Worm (Caenorhabditis elegans) whole organism, L2 larva: ENCODE data around the gene mdt-17.

Experiments used
- C34F6.9 ChIP-seq: fragments of 150-350 bp; optimal IDR thresholded peaks from 2 replicates; lab custom pipeline; 2014; ENCODE audit warnings: missing biosample characterization, missing genetic modification characterization
- R02D3.7 ChIP-seq: fragments of 150-350 bp; optimal IDR thresholded peaks from 2 replicates; lab custom pipeline; 2014; ENCODE audit warnings: missing biosample characterization, missing genetic modification characterization
- Y55F3AM.14 ChIP-seq: fragments of 200-800 bp; sonication (Bioruptor generic); optimal IDR thresholded peaks from 2 replicates; lab custom pipeline; 2018; ENCODE audit warnings: mild to moderate bottlenecking, missing genetic modification characterization, missing compliant biosample characterization
- ZK546.5 ChIP-seq: sonication (generic microtip); optimal IDR thresholded peaks from 2 replicates; lab custom pipeline; 2017; ENCODE audit warnings: missing biosample characterization, missing genetic modification characterization
- alr-1 ChIP-seq: fragments of 150-350 bp; optimal IDR thresholded peaks from 2 replicates; lab custom pipeline; 2014; ENCODE audit warnings: missing biosample characterization, missing genetic modification characterization
- aly-2 ChIP-seq: fragments of 150-350 bp; optimal IDR thresholded peaks from 2 replicates; lab custom pipeline; 2014; ENCODE audit warnings: missing biosample characterization, missing genetic modification characterization
- ama-1 ChIP-seq: fragments of 150-350 bp; optimal IDR thresholded peaks from 2 replicates; lab custom pipeline; 2018; ENCODE audit warnings: inconsistent platforms
- blmp-1 ChIP-seq: sonication (generic microtip); optimal IDR thresholded peaks from 2 replicates; lab custom pipeline; 2017; ENCODE audit warnings: missing genetic modification characterization, mild to moderate bottlenecking, missing compliant biosample characterization, antibody characterized with exemption, moderate library complexity; ENCODE audit not compliant: insufficient read depth
- ceh-16 ChIP-seq: fragments of 150-350 bp; optimal IDR thresholded peaks from 2 replicates; lab custom pipeline; 2014; ENCODE audit warnings: missing biosample characterization, missing genetic modification characterization
- ceh-82 ChIP-seq: fragments of 150-350 bp; optimal IDR thresholded peaks from 2 replicates; lab custom pipeline; 2014; ENCODE audit warnings: missing biosample characterization, missing genetic modification characterization
- crh-2 ChIP-seq: sonication (generic microtip); optimal IDR thresholded peaks from 2 replicates; lab custom pipeline; 2017; ENCODE audit warnings: missing biosample characterization, missing genetic modification characterization
- dmd-4 ChIP-seq: sonication (generic microtip); optimal IDR thresholded peaks from 2 replicates; lab custom pipeline; 2017; ENCODE audit warnings: missing biosample characterization, missing genetic modification characterization
- egl-27 ChIP-seq: sonication (generic microtip); optimal IDR thresholded peaks from 3 replicates; lab custom pipeline; 2017; ENCODE audit warnings: missing biosample characterization, missing genetic modification reagents, missing genetic modification characterization
- elt-1 ChIP-seq: fragments of 150-350 bp; optimal IDR thresholded peaks from 2 replicates; lab custom pipeline; 2014; ENCODE audit warnings: missing biosample characterization, missing genetic modification characterization
- fos-1 ChIP-seq: fragments of 150-350 bp; optimal IDR thresholded peaks from 2 replicates; lab custom pipeline; 2014; ENCODE audit warnings: missing biosample characterization, missing genetic modification characterization
- gmeb-1 ChIP-seq: fragments of 150-350 bp; optimal IDR thresholded peaks from 2 replicates; lab custom pipeline; 2014; ENCODE audit warnings: missing biosample characterization, missing genetic modification characterization
- lin-11 ChIP-seq: fragments of 150-350 bp; sonication (generic microtip); optimal IDR thresholded peaks from 2 replicates; lab custom pipeline; 2014; ENCODE audit warnings: missing biosample characterization, missing genetic modification characterization, inconsistent platforms, mixed read lengths
- lin-13 ChIP-seq: fragments of 150-350 bp; optimal IDR thresholded peaks from 2 replicates; lab custom pipeline; 2014; ENCODE audit warnings: missing biosample characterization, missing genetic modification reagents, missing genetic modification characterization
- lin-39 ChIP-seq: fragments of 150-350 bp; optimal IDR thresholded peaks from 2 replicates; lab custom pipeline; 2014; ENCODE audit warnings: missing biosample characterization, missing genetic modification reagents, missing genetic modification characterization
- lsy-2 ChIP-seq, 2 experiments: fragments of 150-350 bp in 1 of 2; sonication (generic microtip) in 1 of 2; optimal IDR thresholded peaks; 2 replicates each; lab custom pipeline; 2014 to 2017; ENCODE audit warnings: missing biosample characterization in 2 of 2, missing genetic modification characterization in 2 of 2
- mab-5 ChIP-seq: fragments of 150-350 bp; optimal IDR thresholded peaks from 2 replicates; lab custom pipeline; 2014; ENCODE audit warnings: missing biosample characterization, missing genetic modification characterization
- mbf-1 ChIP-seq: sonication (generic microtip); optimal IDR thresholded peaks from 2 replicates; lab custom pipeline; 2017; ENCODE audit warnings: missing biosample characterization, missing genetic modification characterization
- mdl-1 ChIP-seq, 2 experiments: fragments of 150-350 bp in 1 of 2; sonication (generic microtip) in 1 of 2; optimal IDR thresholded peaks; 2 replicates each; lab custom pipeline; 2017; ENCODE audit warnings: missing biosample characterization in 2 of 2, missing genetic modification characterization in 2 of 2
- nhr-10 ChIP-seq: sonication (generic microtip); optimal IDR thresholded peaks from 2 replicates; lab custom pipeline; 2017; ENCODE audit warnings: missing biosample characterization, missing genetic modification characterization
- nhr-11 ChIP-seq: fragments of 150-350 bp; optimal IDR thresholded peaks from 2 replicates; lab custom pipeline; 2014; ENCODE audit warnings: missing biosample characterization, missing genetic modification characterization
- nhr-12 ChIP-seq: fragments of 150-350 bp; optimal IDR thresholded peaks from 2 replicates; lab custom pipeline; 2014; ENCODE audit warnings: missing biosample characterization, missing genetic modification characterization
- nhr-129 ChIP-seq: fragments of 150-350 bp; optimal IDR thresholded peaks from 2 replicates; lab custom pipeline; 2014; ENCODE audit warnings: missing biosample characterization, missing genetic modification characterization
- nhr-21 ChIP-seq: fragments of 150-350 bp; optimal IDR thresholded peaks from 2 replicates; lab custom pipeline; 2014; ENCODE audit warnings: missing biosample characterization, missing genetic modification characterization
- nhr-23 ChIP-seq: fragments of 150-350 bp; optimal IDR thresholded peaks from 2 replicates; lab custom pipeline; 2014; ENCODE audit warnings: missing biosample characterization, missing genetic modification reagents, missing genetic modification characterization
- nhr-237 ChIP-seq: fragments of 150-350 bp; optimal IDR thresholded peaks from 2 replicates; lab custom pipeline; 2014; ENCODE audit warnings: missing biosample characterization, missing genetic modification characterization
- nhr-25 ChIP-seq: fragments of 150-350 bp; sonication (generic microtip); optimal IDR thresholded peaks from 3 replicates; lab custom pipeline; 2014; ENCODE audit warnings: missing biosample characterization, missing genetic modification characterization
- nhr-6 ChIP-seq: fragments of 150-350 bp; optimal IDR thresholded peaks from 2 replicates; lab custom pipeline; 2014; ENCODE audit warnings: missing biosample characterization, missing genetic modification characterization
- nhr-77 ChIP-seq: fragments of 150-350 bp; optimal IDR thresholded peaks from 2 replicates; lab custom pipeline; 2014; ENCODE audit warnings: missing biosample characterization, missing genetic modification characterization
- sem-4 ChIP-seq: fragments of 150-350 bp; optimal IDR thresholded peaks from 2 replicates; lab custom pipeline; 2014; ENCODE audit warnings: missing biosample characterization, missing genetic modification reagents, missing genetic modification characterization
- skn-1 ChIP-seq: sonication (generic microtip); optimal IDR thresholded peaks from 2 replicates; lab custom pipeline; 2017; ENCODE audit warnings: missing biosample characterization, missing genetic modification characterization
- sma-3 ChIP-seq: sonication (generic microtip); optimal IDR thresholded peaks from 2 replicates; lab custom pipeline; 2016; ENCODE audit warnings: missing genetic modification reagents, missing genetic modification characterization, missing compliant biosample characterization
- sma-9 ChIP-seq, 2 experiments: fragments of 150-350 bp in 1 of 2; sonication (generic microtip) in 1 of 2; optimal IDR thresholded peaks; 2 replicates each; lab custom pipeline; 2014 to 2016; ENCODE audit warnings: missing genetic modification characterization in 2 of 2, mild to moderate bottlenecking in 1 of 2, missing biosample characterization in 1 of 2, missing compliant biosample characterization in 1 of 2, missing genetic modification reagents in 1 of 2, moderate library complexity in 1 of 2
- snpc-4 ChIP-seq: fragments of 150-350 bp; optimal IDR thresholded peaks from 2 replicates; lab custom pipeline; 2014; ENCODE audit warnings: missing biosample characterization, missing genetic modification characterization
- unc-39 ChIP-seq: fragments of 150-350 bp; optimal IDR thresholded peaks from 2 replicates; lab custom pipeline; 2014; ENCODE audit warnings: missing biosample characterization, missing genetic modification characterization
- unc-55 ChIP-seq: fragments of 150-350 bp; sonication (generic microtip); optimal IDR thresholded peaks from 3 replicates; lab custom pipeline; 2014; ENCODE audit warnings: missing biosample characterization, missing genetic modification reagents, missing genetic modification characterization
- unc-62 ChIP-seq: fragments of 150-350 bp; optimal IDR thresholded peaks from 2 replicates; lab custom pipeline; 2014; ENCODE audit warnings: missing biosample characterization, missing genetic modification reagents, missing genetic modification characterization
- zag-1 ChIP-seq: fragments of 150-350 bp; optimal IDR thresholded peaks from 2 replicates; lab custom pipeline; 2014; ENCODE audit warnings: missing biosample characterization, missing genetic modification characterization
- ztf-1 ChIP-seq: fragments of 200-800 bp; sonication (Bioruptor generic); conservative IDR thresholded peaks from 2 replicates; pipeline ENCODE4 v1.3.6; 2022; ENCODE audit warnings: missing genetic modification characterization, missing compliant biosample characterization
- ztf-11 ChIP-seq: sonication (generic microtip); optimal IDR thresholded peaks from 2 replicates; lab custom pipeline; 2017; ENCODE audit warnings: missing biosample characterization, missing genetic modification characterization

Gene mdt-17

ce11 chrV:20276923-20277322, 9.9 kb upstream of the mdt-17 start:
- TF ChIP-seq lsy-2 (tag; optimal IDR thresholded peaks at IDR 0.05; lab: Kevin White, UChicago) (no peak), nhr-12 (tag; lab: Kevin White, UChicago) (no peak), C34F6.9 (tag; lab: Kevin White, UChicago) (no peak), nhr-77 (no peak), nhr-237 (tag; lab: Kevin White, UChicago) (no peak), mbf-1 (tag; lab: Kevin White, UChicago) (no peak), nhr-11 (no peak), ztf-11 (tag; lab: Kevin White, UChicago) (no peak), unc-55 (no peak), ceh-82 (tag; lab: Kevin White, UChicago) (no peak), lin-13 (GFP tag; lab: Kevin White, UChicago) (no peak)

- no peak for TF ChIP-seq sem-4
- TF ChIP-seq nhr-77: no peak
- peak; percentile 70 for TF ChIP-seq crh-2
- TF ChIP-seq ceh-82 (tag; lab: Kevin White, UChicago): no peak
- TF ChIP-seq snpc-4: no peak
- no peak for TF ChIP-seq ceh-16
- TF ChIP-seq fos-1 (tag; lab: Kevin White, UChicago): peak; percentile 5
- TF ChIP-seq lsy-2 (tag; optimal IDR thresholded peaks at IDR 0.05; lab: Kevin White, UChicago): peak in 1 of 2 experiments; percentile 69
- no peak for TF ChIP-seq lin-11 (tag; lab: Kevin White, UChicago)
- TF ChIP-seq zag-1 (tag; lab: Kevin White, UChicago): no peak
- TF ChIP-seq C34F6.9 (tag; lab: Kevin White, UChicago): peak; percentile 56
- TF ChIP-seq lin-39 (tag; lab: Kevin White, UChicago): no peak
- TF ChIP-seq nhr-129: peak; percentile 57
- no peak for TF ChIP-seq nhr-12 (tag; lab: Kevin White, UChicago)
- no peak for TF ChIP-seq mbf-1 (tag; lab: Kevin White, UChicago)
- no peak for TF ChIP-seq dmd-4 (tag; lab: Kevin White, UChicago)
- TF ChIP-seq lin-13 (GFP tag; lab: Kevin White, UChicago): peak; percentile 48
- TF ChIP-seq nhr-11: no peak
- TF ChIP-seq unc-62 (GFP tag; lab: Kevin White, UChicago): no peak
- TF ChIP-seq R02D3.7: peak; percentile 57
- TF ChIP-seq Y55F3AM.14 (GFP tag; lab: Kevin White, UChicago): no peak
- TF ChIP-seq gmeb-1 (tag; lab: Kevin White, UChicago): peak; percentile 55
- peak; percentile 89 for TF ChIP-seq unc-55
- TF ChIP-seq sma-3 (GFP tag; lab: Kevin White, UChicago): peak; percentile 12
Observed at ce11 chrV:20269661-20270137, 2.7 kb upstream of the mdt-17 start, which contains the start of the genes prmt-1 and cdkr-3. prmt-1 (minus strand) TSS chrV:20269711. cdkr-3 (plus strand) TSS chrV:20270107.

- TF ChIP-seq Y55F3AM.14 (GFP tag; lab: Kevin White, UChicago): no peak
- TF ChIP-seq skn-1 (tag; lab: Kevin White, UChicago): no peak
- no peak for TF ChIP-seq ceh-82 (tag; lab: Kevin White, UChicago)
- no peak for TF ChIP-seq nhr-237 (tag; lab: Kevin White, UChicago)
- no peak for TF ChIP-seq lin-11 (tag; lab: Kevin White, UChicago)
- no peak for TF ChIP-seq alr-1 (tag; lab: Kevin White, UChicago)
- peak; percentile 38 for TF ChIP-seq nhr-129
- no peak for TF ChIP-seq elt-1 (tag; lab: Kevin White, UChicago)
- no peak for TF ChIP-seq nhr-25
- no peak for TF ChIP-seq ama-1 (lab: Kevin White, UChicago)
- TF ChIP-seq ztf-1 (GFP tag; lab: Robert Waterston, UW): no peak
- TF ChIP-seq unc-39: no peak
- TF ChIP-seq mab-5 (tag; lab: Kevin White, UChicago): peak; percentile 7
- TF ChIP-seq nhr-77: no peak
- TF ChIP-seq lin-13 (GFP tag; lab: Kevin White, UChicago): peak; percentile 29
- no peak for TF ChIP-seq mbf-1 (tag; lab: Kevin White, UChicago)
- peak; percentile 18 for TF ChIP-seq zag-1 (tag; lab: Kevin White, UChicago)
- TF ChIP-seq dmd-4 (tag; lab: Kevin White, UChicago): no peak
- peak; percentile 10 for TF ChIP-seq crh-2
- no peak for TF ChIP-seq lin-39 (tag; lab: Kevin White, UChicago)
- no peak for TF ChIP-seq nhr-21 (tag; lab: Kevin White, UChicago)
- TF ChIP-seq sma-3 (GFP tag; lab: Kevin White, UChicago): no peak
- no peak for TF ChIP-seq blmp-1 (tag; lab: Kevin White, UChicago)
- no peak for TF ChIP-seq nhr-23 (tag; lab: Kevin White, UChicago)
- TF ChIP-seq gmeb-1 (tag; lab: Kevin White, UChicago): peak; percentile 39
- no peak for TF ChIP-seq ztf-11 (tag; lab: Kevin White, UChicago)
- TF ChIP-seq aly-2 (tag; lab: Kevin White, UChicago): no peak
- peak; percentile 27 for TF ChIP-seq egl-27 (tag; lab: Kevin White, UChicago)
- TF ChIP-seq nhr-11: no peak
- TF ChIP-seq sma-9 (GFP tag; optimal IDR thresholded peaks at IDR 0.05; lab: Kevin White, UChicago): no peak
- no peak for TF ChIP-seq sma-9 (tag; optimal IDR thresholded peaks at IDR 0.05; lab: Kevin White, UChicago)
- TF ChIP-seq C34F6.9 (tag; lab: Kevin White, UChicago): peak; percentile 47
- TF ChIP-seq nhr-10 (tag; lab: Kevin White, UChicago): no peak
- TF ChIP-seq R02D3.7: no peak
- TF ChIP-seq mdl-1 (tag; optimal IDR thresholded peaks at IDR 0.05; lab: Kevin White, UChicago): peak; percentile 25 to 47
- TF ChIP-seq nhr-6: no peak
- TF ChIP-seq ZK546.5: no peak
- no peak for TF ChIP-seq snpc-4
- TF ChIP-seq ceh-16: no peak
Observed at ce11 chrV:20249438-20250120, 17.5 kb downstream of the mdt-17 start, which contains the start of gene swsn-1. swsn-1 (minus strand) TSS chrV:20249488.
